Fruit fly (Drosophila melanogaster) whole organism, embryonic: ENCODE results near the gene CG6785.

Source experiments
- ATbp ChIP-seq: fragments of 200-800 bp; sonication (Bioruptor generic); optimal IDR thresholded peaks from 2 replicates; lab custom pipeline; 2017; ENCODE audit warnings: missing biosample characterization, mild to moderate bottlenecking, missing genetic modification characterization, missing genetic modification reagents
- Abd-B ChIP-seq: fragments of 200-800 bp; sonication (Bioruptor generic); optimal IDR thresholded peaks from 2 replicates; lab custom pipeline; 2018; ENCODE audit warnings: missing biosample characterization, mild to moderate bottlenecking, missing genetic modification characterization, moderate library complexity
- Atf6 ChIP-seq: fragments of 200-800 bp; sonication (Bioruptor generic); IDR thresholded peaks from 2 replicates; pipeline ENCODE4 v1.3.6; 2022; ENCODE audit warnings: missing biosample characterization, missing genetic modification characterization
- CG10267 ChIP-seq: fragments of 200-800 bp; sonication (Bioruptor generic); optimal IDR thresholded peaks from 2 replicates; lab custom pipeline; 2018; ENCODE audit warnings: missing biosample characterization, mild to moderate bottlenecking, missing genetic modification characterization, moderate library complexity
- CG11093 ChIP-seq: fragments of 200-800 bp; sonication (Bioruptor generic); IDR thresholded peaks from 3 replicates; pipeline ENCODE4 v1.3.6; 2022; ENCODE audit warnings: missing biosample characterization, missing genetic modification characterization
- CG11247 ChIP-seq: fragments of 200-800 bp; sonication (Bioruptor generic); IDR thresholded peaks from 2 replicates; pipeline ENCODE4 v1.3.6; 2022; ENCODE audit warnings: missing biosample characterization, missing genetic modification characterization
- CG13424 ChIP-seq: fragments of 200-800 bp; sonication (Bioruptor generic); optimal IDR thresholded peaks from 2 replicates; lab custom pipeline; 2019; ENCODE audit warnings: missing biosample characterization, mild to moderate bottlenecking, missing genetic modification characterization, moderate library complexity
- CG14710 ChIP-seq: fragments of 200-800 bp; sonication (Bioruptor generic); optimal IDR thresholded peaks from 3 replicates; lab custom pipeline; 2019; ENCODE audit warnings: missing biosample characterization, mild to moderate bottlenecking, missing genetic modification characterization, moderate library complexity
- CG14860 ChIP-seq: fragments of 200-800 bp; sonication (Bioruptor generic); IDR thresholded peaks from 3 replicates; pipeline ENCODE4 v1.3.6; 2022; ENCODE audit warnings: missing biosample characterization, missing genetic modification characterization; ENCODE audit not compliant: partially characterized antibody
- CG17361 ChIP-seq: fragments of 200-800 bp; sonication (Bioruptor generic); IDR thresholded peaks from 3 replicates; pipeline ENCODE4 v1.3.6; 2022; ENCODE audit warnings: missing biosample characterization, missing genetic modification characterization
- CG17385 ChIP-seq: fragments of 200-800 bp; sonication (Bioruptor generic); optimal IDR thresholded peaks from 3 replicates; lab custom pipeline; 2018; ENCODE audit warnings: missing biosample characterization, mild to moderate bottlenecking, missing genetic modification characterization
- CG18011 ChIP-seq: fragments of 200-800 bp; sonication (Bioruptor generic); optimal IDR thresholded peaks from 2 replicates; lab custom pipeline; 2017; ENCODE audit warnings: missing biosample characterization, missing genetic modification characterization, mild to moderate bottlenecking, moderate library complexity, missing genotype
- CG18262 ChIP-seq: fragments of 200-800 bp; optimal IDR thresholded peaks from 3 replicates; lab custom pipeline; 2019; ENCODE audit warnings: missing biosample characterization, mild to moderate bottlenecking, missing genetic modification characterization, moderate library complexity
- CG18599 ChIP-seq: fragments of 200-800 bp; sonication (Bioruptor generic); optimal IDR thresholded peaks from 3 replicates; lab custom pipeline; 2017; ENCODE audit warnings: missing biosample characterization, missing genetic modification characterization, mild to moderate bottlenecking, moderate library complexity, missing genetic modification reagents
- CG2875 ChIP-seq: fragments of 200-800 bp; sonication (Bioruptor generic); optimal IDR thresholded peaks from 2 replicates; lab custom pipeline; 2017; ENCODE audit warnings: missing biosample characterization, mild to moderate bottlenecking, missing genetic modification characterization, missing genetic modification reagents
- CG33557 ChIP-seq: fragments of 200-800 bp; sonication (Bioruptor generic); optimal IDR thresholded peaks from 2 replicates; lab custom pipeline; 2019; ENCODE audit warnings: missing biosample characterization, mild to moderate bottlenecking, missing genetic modification characterization, moderate library complexity
- CG3995 ChIP-seq: fragments of 200-800 bp; sonication (Bioruptor generic); optimal IDR thresholded peaks from 3 replicates; lab custom pipeline; 2016; ENCODE audit warnings: missing biosample characterization, missing genetic modification characterization
- CG42726 ChIP-seq: fragments of 200-800 bp; sonication (Bioruptor generic); IDR thresholded peaks from 2 replicates; pipeline ENCODE4 v1.3.6; 2022; ENCODE audit warnings: missing biosample characterization, missing genetic modification characterization; ENCODE audit not compliant: partially characterized antibody
- CG4820 ChIP-seq: fragments of 200-800 bp; sonication (Bioruptor generic); optimal IDR thresholded peaks from 3 replicates; lab custom pipeline; 2016; ENCODE audit warnings: missing biosample characterization, missing genetic modification characterization
- CG9817 ChIP-seq: fragments of 200-800 bp; sonication (Bioruptor generic); optimal IDR thresholded peaks from 2 replicates; lab custom pipeline; 2018; ENCODE audit warnings: missing biosample characterization, mild to moderate bottlenecking, missing genetic modification characterization, moderate library complexity
- CrebB ChIP-seq: fragments of 200-800 bp; sonication (Bioruptor generic); optimal IDR thresholded peaks from 3 replicates; lab custom pipeline; 2018; ENCODE audit warnings: missing biosample characterization, mild to moderate bottlenecking, missing genetic modification characterization
- Dref ChIP-seq: fragments of 200-800 bp; sonication (Bioruptor generic); IDR thresholded peaks from 2 replicates; pipeline ENCODE4 v1.3.6; 2022; ENCODE audit warnings: missing biosample characterization, missing genetic modification characterization
- Elba2 ChIP-seq: fragments of 200-800 bp; sonication (Bioruptor generic); optimal IDR thresholded peaks from 3 replicates; lab custom pipeline; 2016; ENCODE audit warnings: missing biosample characterization, missing genetic modification characterization
- GATAe ChIP-seq: fragments of 200-800 bp; sonication (Bioruptor generic); conservative IDR thresholded peaks from 2 replicates; pipeline ENCODE4 v1.3.6; 2022; ENCODE audit warnings: missing biosample characterization, missing genetic modification characterization
- MBD-R2 ChIP-seq: fragments of 200-800 bp; sonication (Bioruptor generic); IDR thresholded peaks from 2 replicates; pipeline ENCODE4 v1.3.6; 2022; ENCODE audit warnings: missing biosample characterization, missing genetic modification characterization
- Pdp1 ChIP-seq, 2 experiments: fragments of 200-800 bp; sonication (Bioruptor generic); optimal IDR thresholded peaks; 3 replicates each; lab custom pipeline; 2016; ENCODE audit warnings: missing biosample characterization in 2 of 2, missing genetic modification characterization in 2 of 2, mild to moderate bottlenecking in 1 of 2, moderate library complexity in 1 of 2
- Scr ChIP-seq: fragments of 200-800 bp; sonication (Bioruptor generic); IDR thresholded peaks from 2 replicates; pipeline ENCODE4 v1.3.6; 2022; ENCODE audit warnings: missing biosample characterization, missing genetic modification characterization; ENCODE audit not compliant: partially characterized antibody
- Sry-δ ChIP-seq: fragments of 200-800 bp; sonication (Bioruptor generic); optimal IDR thresholded peaks from 2 replicates; lab custom pipeline; 2016; ENCODE audit warnings: missing biosample characterization, missing genetic modification characterization
- amos ChIP-seq: fragments of 200-800 bp; sonication (Bioruptor generic); IDR thresholded peaks from 2 replicates; pipeline ENCODE4 v1.3.6; 2022; ENCODE audit warnings: missing biosample characterization, missing genetic modification characterization; ENCODE audit not compliant: partially characterized antibody
- bcd ChIP-seq: fragments of 200-800 bp; sonication (Bioruptor generic); optimal IDR thresholded peaks from 2 replicates; lab custom pipeline; 2017; ENCODE audit warnings: missing biosample characterization, mild to moderate bottlenecking, missing genetic modification characterization
- cad ChIP-seq: fragments of >200 bp; optimal IDR thresholded peaks from 2 replicates; lab custom pipeline; 2017; ENCODE audit warnings: missing biosample characterization, missing genetic modification characterization
- ci ChIP-seq: fragments of 200-800 bp; sonication (Bioruptor generic); IDR thresholded peaks from 3 replicates; pipeline ENCODE4 v1.3.6; 2022; ENCODE audit warnings: missing biosample characterization, missing genetic modification characterization
- crol ChIP-seq: fragments of 200-800 bp; sonication (Bioruptor generic); IDR thresholded peaks from 2 replicates; pipeline ENCODE4 v1.3.6; 2022; ENCODE audit warnings: missing biosample characterization, missing genetic modification characterization
- cwo ChIP-seq: fragments of 200-800 bp; sonication (Bioruptor generic); optimal IDR thresholded peaks from 3 replicates; lab custom pipeline; 2017; ENCODE audit warnings: missing biosample characterization, missing genetic modification characterization, mild to moderate bottlenecking, moderate library complexity, missing genetic modification reagents
- gcm ChIP-seq: fragments of 200-800 bp; sonication (Bioruptor generic); optimal IDR thresholded peaks from 2 replicates; lab custom pipeline; 2019; ENCODE audit warnings: missing biosample characterization, mild to moderate bottlenecking, missing genetic modification characterization, moderate library complexity
- gem ChIP-seq: fragments of 200-800 bp; sonication (Bioruptor generic); optimal IDR thresholded peaks from 2 replicates; lab custom pipeline; 2019; ENCODE audit warnings: missing biosample characterization, mild to moderate bottlenecking, missing genetic modification characterization, moderate library complexity
- hb ChIP-seq: fragments of 200-800 bp; sonication (Bioruptor generic); IDR thresholded peaks from 3 replicates; pipeline ENCODE4 v1.3.6; 2022; ENCODE audit warnings: missing biosample characterization, missing genetic modification characterization; ENCODE audit not compliant: partially characterized antibody
- inv ChIP-seq: fragments of 200-800 bp; sonication (Bioruptor generic); IDR thresholded peaks from 2 replicates; pipeline ENCODE4 v1.3.6; 2022; ENCODE audit warnings: missing biosample characterization, missing genetic modification characterization; ENCODE audit not compliant: partially characterized antibody
- nerfin-2 ChIP-seq: fragments of 200-800 bp; sonication (Bioruptor generic); IDR thresholded peaks from 2 replicates; pipeline ENCODE4 v1.3.6; 2022; ENCODE audit warnings: missing biosample characterization, missing genetic modification characterization; ENCODE audit not compliant: partially characterized antibody
- otp ChIP-seq: fragments of 200-800 bp; sonication (Bioruptor generic); IDR thresholded peaks from 3 replicates; pipeline ENCODE4, ENCODE4 v1.3.6; 2022; ENCODE audit warnings: missing biosample characterization, missing genetic modification characterization
- prd ChIP-seq, 3 experiments: fragments of >200 bp in 2 of 3; fragments of 200-800 bp in 1 of 3; sonication (Bioruptor generic) in 1 of 3; optimal IDR thresholded peaks in 2 of 3; IDR thresholded peaks in 1 of 3; 2 replicates in 2 of 3; 3 replicates in 1 of 3; pipeline versions ENCODE4 v1.3.6 to Lab custom; 2017 to 2022; ENCODE audit warnings: missing biosample characterization in 1 of 3, missing genetic modification characterization in 1 of 3
- psq ChIP-seq: fragments of 200-800 bp; sonication (Bioruptor generic); optimal IDR thresholded peaks from 2 replicates; lab custom pipeline; 2017; ENCODE audit warnings: missing biosample characterization, missing genetic modification characterization
- pzg ChIP-seq: fragments of 200-800 bp; sonication (Bioruptor generic); optimal IDR thresholded peaks from 3 replicates; lab custom pipeline; 2018; ENCODE audit warnings: missing biosample characterization, mild to moderate bottlenecking, missing genetic modification characterization, moderate library complexity
- run ChIP-seq: fragments of 200-800 bp; sonication (Bioruptor generic); optimal IDR thresholded peaks from 3 replicates; lab custom pipeline; 2018; ENCODE audit warnings: missing biosample characterization, mild to moderate bottlenecking, missing genetic modification characterization
- sd ChIP-seq: fragments of 200-800 bp; sonication (Bioruptor generic); optimal IDR thresholded peaks from 3 replicates; lab custom pipeline; 2018; ENCODE audit warnings: missing biosample characterization, mild to moderate bottlenecking, missing genetic modification characterization, moderate library complexity
- sim ChIP-seq: fragments of 200-800 bp; sonication (Bioruptor generic); IDR thresholded peaks from 2 replicates; pipeline ENCODE4 v1.3.6; 2022; ENCODE audit warnings: missing biosample characterization, missing genetic modification characterization
- tio ChIP-seq: fragments of 200-800 bp; sonication (Bioruptor generic); optimal IDR thresholded peaks from 2 replicates; lab custom pipeline; 2017; ENCODE audit warnings: missing biosample characterization, missing genetic modification characterization, inconsistent platforms
- vfl ChIP-seq: fragments of 200-800 bp; sonication (Bioruptor generic); optimal IDR thresholded peaks from 2 replicates; lab custom pipeline; 2016; ENCODE audit warnings: missing biosample characterization, missing genetic modification characterization
- wor ChIP-seq: fragments of 200-800 bp; sonication (Bioruptor generic); IDR thresholded peaks from 2 replicates; pipeline ENCODE4 v1.3.6; 2022; ENCODE audit warnings: missing biosample characterization, missing genetic modification characterization

The CG6785 gene

dm6 chr2L:12021193-12021592 is 23.8 kb downstream of the CG6785 start (continued):
- TF ChIP-seq cwo (GFP tag; lab: Kevin White, UChicago): peak; percentile 37
- peak; percentile 27 for TF ChIP-seq CG10267 (tag; lab: Kevin White, UChicago)
- TF ChIP-seq CG42726 (GFP tag; lab: Robert Waterston, UW): no peak
- TF ChIP-seq CG33557 (GFP tag; lab: Kevin White, UChicago): peak; percentile 81
- peak; percentile 69; the same call in 1 of the 3 replicates for TF ChIP-seq ci (GFP tag; lab: Robert Waterston, UW)
- TF ChIP-seq gem: peak; percentile 73
- no peak for TF ChIP-seq Dref (GFP tag; lab: Robert Waterston, UW)
- peak; percentile 42 for TF ChIP-seq CG18011 (GFP tag; lab: Kevin White, UChicago)
- TF ChIP-seq CG3995 (GFP tag; lab: Kevin White, UChicago): no peak
- TF ChIP-seq Sry-δ (GFP tag; lab: Kevin White, UChicago): peak; percentile 4
- no peak for TF ChIP-seq run (tag; lab: Kevin White, UChicago)
- TF ChIP-seq amos (GFP tag; lab: Robert Waterston, UW): no peak
- TF ChIP-seq Elba2: no peak
- TF ChIP-seq Abd-B: no peak
- TF ChIP-seq Pdp1 (GFP tag; optimal IDR thresholded peaks at IDR 0.05; lab: Kevin White, UChicago): no peak
- TF ChIP-seq psq (GFP tag; lab: Kevin White, UChicago): peak; percentile 46
- no peak for TF ChIP-seq Scr
- TF ChIP-seq CG18599 (GFP tag; lab: Kevin White, UChicago): peak; percentile 73
- peak; percentile 82 for TF ChIP-seq CrebB (tag; lab: Kevin White, UChicago)
- TF ChIP-seq inv (GFP tag; lab: Robert Waterston, UW): no peak
- no peak for TF ChIP-seq pzg (GFP tag; lab: Kevin White, UChicago)
- TF ChIP-seq CG4820 (GFP tag; lab: Kevin White, UChicago): no peak
- peak; percentile 58 for TF ChIP-seq CG13424 (tag; lab: Kevin White, UChicago)
- TF ChIP-seq ATbp (GFP tag; lab: Kevin White, UChicago): peak; percentile 93
- TF ChIP-seq sim: no peak
- TF ChIP-seq CG14710 (tag; lab: Kevin White, UChicago): peak; percentile 63
- no peak for TF ChIP-seq GATAe (GFP tag; lab: Robert Waterston, UW)
- peak; percentile 29 for TF ChIP-seq CG9817 (tag; lab: Kevin White, UChicago)
- TF ChIP-seq gcm (GFP tag; lab: Kevin White, UChicago): peak; percentile 61
- peak; percentile 36 for TF ChIP-seq CG18262
- no peak for TF ChIP-seq tio (GFP tag; lab: Kevin White, UChicago)
- TF ChIP-seq CG14860 (GFP tag; lab: Robert Waterston, UW): no peak
- TF ChIP-seq crol (GFP tag; lab: Robert Waterston, UW): no peak
- TF ChIP-seq vfl (GFP tag; lab: Kevin White, UChicago): no peak
- no peak for TF ChIP-seq nerfin-2 (GFP tag; lab: Robert Waterston, UW)
- peak; percentile 28 for TF ChIP-seq CG17385
- TF ChIP-seq MBD-R2 (GFP tag; lab: Robert Waterston, UW): no peak
- no peak for TF ChIP-seq CG11093 (GFP tag; lab: Robert Waterston, UW)
- TF ChIP-seq wor: no peak
- TF ChIP-seq otp (GFP tag; lab: Robert Waterston, UW): no peak; the same call in 2 of the 3 replicates
- TF ChIP-seq CG2875: peak; percentile 88
- TF ChIP-seq hb (GFP tag; lab: Robert Waterston, UW): no peak
- 0 out of 3 replicates have a peak, but pooled peaks have one; percentile 13 for TF ChIP-seq CG17361 (GFP tag; lab: Robert Waterston, UW)
- TF ChIP-seq cad: no peak
- peak; percentile 34 for TF ChIP-seq bcd
- peak; percentile 50; the same call in 1 of the 2 replicates for TF ChIP-seq CG11247 (GFP tag; lab: Robert Waterston, UW)
- TF ChIP-seq Atf6 (GFP tag; lab: Robert Waterston, UW): peak; percentile 83
- TF ChIP-seq prd (optimal IDR thresholded peaks at IDR 0.05; lab: Kevin White, UChicago): no peak
- TF ChIP-seq prd (GFP tag; IDR thresholded peaks at IDR 0.05; lab: Robert Waterston, UW): peak; percentile 51; the same call in 2 of the 3 replicates
- no peak for TF ChIP-seq sd
